Fruit fly (Drosophila melanogaster): ENCODE results near the gene spri.

spri gene

DNA sequence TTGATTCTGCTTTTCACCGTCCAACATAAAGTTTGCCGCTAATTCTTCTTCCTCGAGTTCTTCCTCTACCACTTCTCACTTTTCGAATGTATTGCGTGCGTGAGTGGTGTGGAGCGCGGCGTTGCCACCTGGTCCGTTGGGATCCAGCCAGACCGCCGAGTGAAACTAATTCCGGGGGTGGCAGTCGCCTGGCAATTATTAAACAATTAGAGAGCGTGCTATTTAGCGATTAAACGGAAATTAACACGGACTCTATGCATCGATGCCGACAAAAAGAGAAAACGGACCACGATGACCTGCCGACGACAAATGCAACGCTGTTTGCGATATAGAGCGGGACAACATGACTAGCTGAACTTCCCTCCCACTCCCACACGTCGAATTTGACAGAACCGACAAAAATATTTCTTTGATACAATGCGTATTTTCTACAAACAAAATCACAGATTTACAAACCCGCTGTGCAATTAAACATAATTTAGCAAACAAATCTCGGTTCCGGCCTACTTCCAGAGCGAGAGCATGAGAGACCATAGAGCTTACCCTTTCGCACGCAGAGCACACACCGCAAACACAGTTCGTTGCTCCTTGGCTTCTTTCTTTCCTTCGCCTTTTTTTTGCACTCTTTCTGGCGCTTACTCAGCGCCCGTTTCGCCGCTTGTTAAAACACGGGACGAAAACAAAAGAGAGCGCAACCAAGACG is 111.6 kb downstream of the spri start, which contains the start of gene CG2889 (continued):
- TF ChIP-seq CG17385 (GFP tag; optimal IDR thresholded peaks at IDR 0.05) (peak; percentile 73), Dip3 (GFP tag; optimal IDR thresholded peaks at IDR 0.05) (peak; percentile 14), bab2 (GFP tag; optimal IDR thresholded peaks at IDR 0.05) (peak; percentile 44), CG11695 (GFP tag; IDR thresholded peaks at IDR 0.05) (no peak), CG32767 (GFP tag; IDR thresholded peaks at IDR 0.05) (0 out of 2 replicates have a peak, but pooled peaks have one; percentile 27), fd96Cb (tag; optimal IDR thresholded peaks at IDR 0.05) (no peak), Bdp1 (GFP tag; optimal IDR thresholded peaks at IDR 0.05) (no peak), CG15073 (GFP tag; optimal IDR thresholded peaks at IDR 0.05) (no peak), Awh (GFP tag; IDR thresholded peaks at IDR 0.05) (no peak), nerfin-1 (tag; optimal IDR thresholded peaks at IDR 0.05) (no peak), CG2116 (GFP tag; optimal IDR thresholded peaks at IDR 0.05) (peak; percentile 97), CG17361 (GFP tag; IDR thresholded peaks at IDR 0.05) (no peak), row (GFP tag; IDR thresholded peaks at IDR 0.05) (peak; percentile 52), B-H2 (GFP tag; optimal IDR thresholded peaks at IDR 0.05) (no peak), CG43689 (GFP tag; IDR thresholded peaks at IDR 0.05) (no peak), MBD-R2 (GFP tag; IDR thresholded peaks at IDR 0.05) (peak; percentile 39), Gug (GFP tag; IDR thresholded peaks at IDR 0.05) (no peak; the same call in 3 of the 4 replicates), Dad (GFP tag; optimal IDR thresholded peaks at IDR 0.05) (peak; percentile 1), CG42726 (GFP tag; IDR thresholded peaks at IDR 0.05; ENCODE audit: partially characterized antibody) (peak; percentile 38; the same call in 1 of the 2 replicates), Drgx (GFP tag; IDR thresholded peaks at IDR 0.05) (peak; percentile 33; the same call in 1 of the 2 replicates), zen (tag; optimal IDR thresholded peaks at IDR 0.05) (peak; percentile 80), psq (GFP tag; optimal IDR thresholded peaks at IDR 0.05) (peak; percentile 1), amos (GFP tag; IDR thresholded peaks at IDR 0.05; ENCODE audit: partially characterized antibody) (peak; percentile 64)

dm6 chrX:10472614-10473248 is 112.5 kb downstream of the spri start:
- no peak for TF ChIP-seq gcm2 (GFP tag; optimal IDR thresholded peaks at IDR 0.05)
- no peak for TF ChIP-seq Ets97D (GFP tag; optimal IDR thresholded peaks at IDR 0.05)
- no peak for TF ChIP-seq Camta (GFP tag; optimal IDR thresholded peaks at IDR 0.05)
- TF ChIP-seq danr (GFP tag; IDR thresholded peaks at IDR 0.05), result no peak
- TF ChIP-seq CG11093 (GFP tag; IDR thresholded peaks at IDR 0.05), result no peak
- TF ChIP-seq cato (GFP tag; optimal IDR thresholded peaks at IDR 0.05; ENCODE audit: borderline replicate concordance), result no peak
- TF ChIP-seq TFAM (GFP tag; optimal IDR thresholded peaks at IDR 0.05), result no peak
- TF ChIP-seq p53 (GFP tag; optimal IDR thresholded peaks at IDR 0.05), result no peak
- TF ChIP-seq CG9437 (GFP tag; optimal IDR thresholded peaks at IDR 0.05), result no peak
- TF ChIP-seq CG12769 (tag; optimal IDR thresholded peaks at IDR 0.05), result no peak
- peak; percentile 31 for TF ChIP-seq ftz-f1 (GFP tag; optimal IDR thresholded peaks at IDR 0.05)
- TF ChIP-seq CG3281 (GFP tag; optimal IDR thresholded peaks at IDR 0.05), result no peak
- no peak for TF ChIP-seq CG4328 (GFP tag; optimal IDR thresholded peaks at IDR 0.05)
- TF ChIP-seq peb (GFP tag; IDR thresholded peaks at IDR 0.05), result no peak
- TF ChIP-seq CG1832 (GFP tag; optimal IDR thresholded peaks at IDR 0.05), result peak; percentile 94
- peak; percentile 93 for TF ChIP-seq CG3838 (GFP tag; optimal IDR thresholded peaks at IDR 0.05)
- no peak for TF ChIP-seq caup (GFP tag; optimal IDR thresholded peaks at IDR 0.05; ENCODE audit: severe bottlenecking)
- TF ChIP-seq ems (GFP tag; optimal IDR thresholded peaks at IDR 0.05), result no peak
- no peak for TF ChIP-seq ham (GFP tag; IDR thresholded peaks at IDR 0.05)
- no peak for TF ChIP-seq mld (GFP tag; IDR thresholded peaks at IDR 0.05; ENCODE audit: partially characterized antibody)
- TF ChIP-seq CG33213 (GFP tag; optimal IDR thresholded peaks at IDR 0.05), result no peak
- TF ChIP-seq CG3995 (GFP tag; optimal IDR thresholded peaks at IDR 0.05), result no peak
- TF ChIP-seq Neu2 (GFP tag; optimal IDR thresholded peaks at IDR 0.05; ENCODE audit: borderline replicate concordance), result no peak
- no peak for TF ChIP-seq CG16863 (GFP tag; optimal IDR thresholded peaks at IDR 0.05)
- TF ChIP-seq CG31388 (GFP tag; optimal IDR thresholded peaks at IDR 0.05), result no peak
- TF ChIP-seq Sry-δ (GFP tag; optimal IDR thresholded peaks at IDR 0.05), result no peak
- peak; percentile 47 for TF ChIP-seq CG10543 (GFP tag; optimal IDR thresholded peaks at IDR 0.05)

Data from whole organism, embryonic.